Worm (Caenorhabditis elegans) whole organism, early embryonic: ENCODE measurements around the gene rol-3.

ENCODE experiments used
- B0310.2 ChIP-seq: sonication (generic microtip); optimal IDR thresholded peaks from 2 replicates; lab custom pipeline; 2016; ENCODE audit warnings: mild to moderate bottlenecking, missing genetic modification characterization, missing compliant biosample characterization
- F13C5.2 ChIP-seq: sonication (generic microtip); optimal IDR thresholded peaks from 2 replicates; lab custom pipeline; 2017; ENCODE audit warnings: mild to moderate bottlenecking, missing genetic modification characterization, inconsistent platforms, missing compliant biosample characterization
- aly-1 ChIP-seq: sonication (generic microtip); optimal IDR thresholded peaks from 2 replicates; lab custom pipeline; 2016; ENCODE audit warnings: missing genetic modification characterization, missing compliant biosample characterization
- ama-1 ChIP-seq: fragments of 150-350 bp; optimal IDR thresholded peaks from 2 replicates; lab custom pipeline; 2014
- ceh-13 ChIP-seq: fragments of 200-800 bp; sonication (Bioruptor generic); optimal IDR thresholded peaks from 2 replicates; lab custom pipeline; 2018; ENCODE audit warnings: mild to moderate bottlenecking, missing genetic modification characterization, missing compliant biosample characterization
- ceh-36 ChIP-seq: sonication (generic microtip); optimal IDR thresholded peaks from 2 replicates; lab custom pipeline; 2016; ENCODE audit warnings: missing genetic modification characterization, inconsistent platforms, missing compliant biosample characterization
- ets-7 ChIP-seq: sonication (generic microtip); optimal IDR thresholded peaks from 2 replicates; lab custom pipeline; 2016; ENCODE audit warnings: missing genotype, missing genetic modification characterization, missing compliant biosample characterization
- flt-1 ChIP-seq: fragments of 200-800 bp; sonication (Bioruptor generic); IDR thresholded peaks from 2 replicates; pipeline ENCODE4 v1.3.6; 2022; ENCODE audit warnings: missing genetic modification characterization, missing compliant biosample characterization
- hmbx-1 ChIP-seq: sonication (generic microtip); optimal IDR thresholded peaks from 2 replicates; lab custom pipeline; 2016; ENCODE audit warnings: mild to moderate bottlenecking, missing genetic modification characterization, missing compliant biosample characterization
- hmg-4 ChIP-seq: fragments of 200-800 bp; sonication (Bioruptor generic); optimal IDR thresholded peaks from 2 replicates; lab custom pipeline; 2018; ENCODE audit warnings: mild to moderate bottlenecking, missing genetic modification characterization, missing compliant biosample characterization
- hnd-1 ChIP-seq: sonication (generic microtip); optimal IDR thresholded peaks from 2 replicates; lab custom pipeline; 2016; ENCODE audit warnings: missing genetic modification characterization, missing compliant biosample characterization
- pes-1 ChIP-seq: fragments of 200-800 bp; sonication (Bioruptor generic); IDR thresholded peaks from 2 replicates; pipeline ENCODE4 v1.3.6; 2022; ENCODE audit warnings: missing genetic modification reagents, missing genetic modification characterization, missing compliant biosample characterization
- scrt-1 ChIP-seq: fragments of 200-800 bp; sonication (Bioruptor generic); IDR thresholded peaks from 2 replicates; pipeline ENCODE4 v1.3.6; 2022; ENCODE audit warnings: missing genetic modification characterization, missing compliant biosample characterization
- sea-1 ChIP-seq: fragments of 200-800 bp; sonication (Bioruptor generic); conservative IDR thresholded peaks from 2 replicates; pipeline ENCODE4 v1.3.6; 2022; ENCODE audit warnings: missing genetic modification characterization, missing compliant biosample characterization
- tbx-11 ChIP-seq: fragments of 200-800 bp; sonication (Bioruptor generic); IDR thresholded peaks from 2 replicates; pipeline ENCODE4 v1.3.6; 2022; ENCODE audit warnings: missing genetic modification characterization, missing compliant biosample characterization
- tbx-37 ChIP-seq: fragments of 200-800 bp; sonication (Bioruptor generic); conservative IDR thresholded peaks from 2 replicates; pipeline ENCODE4 v1.3.6; 2022; ENCODE audit warnings: missing genetic modification reagents, missing genetic modification characterization, missing compliant biosample characterization
- tra-4 ChIP-seq: sonication (generic microtip); optimal IDR thresholded peaks from 2 replicates; lab custom pipeline; 2017; ENCODE audit warnings: missing genetic modification characterization, missing compliant biosample characterization

rol-3 gene

DNA sequence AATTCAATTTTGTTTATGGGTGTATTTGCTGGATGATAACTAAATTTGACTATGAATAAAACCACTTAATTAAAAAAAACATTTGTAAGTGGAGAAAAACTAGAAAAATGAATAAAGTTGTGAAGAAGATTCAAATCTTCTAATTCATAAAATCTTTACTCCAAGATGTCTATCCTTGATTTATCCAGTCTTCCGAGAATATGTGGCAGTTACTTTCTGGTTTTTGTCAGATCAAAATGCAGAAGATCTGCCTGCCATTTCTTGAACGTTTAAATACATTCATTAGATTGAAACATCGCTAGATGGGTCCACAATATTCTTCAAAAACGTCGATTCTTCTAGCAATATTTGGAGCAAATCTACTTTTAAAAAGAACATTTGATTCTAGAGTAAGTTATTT is 52.5 kb downstream of the rol-3 start, which contains the start of gene F20D6.2:
Gene F20D6.2, plus strand, starts transcription at position 301 of the 400 bp plus-strand sequence.
- no peak for TF ChIP-seq tbx-11 (GFP tag; lab: Robert Waterston, UW)

- no peak for TF ChIP-seq sea-1 (GFP tag; lab: Robert Waterston, UW)
- no peak for TF ChIP-seq B0310.2 (tag; lab: Kevin White, UChicago)
- no peak for TF ChIP-seq pes-1 (GFP tag; lab: Robert Waterston, UW)
- no peak for TF ChIP-seq F13C5.2 (tag; lab: Kevin White, UChicago)
Measured at ce11 chrV:8183384-8183783, 54.8 kb downstream of the rol-3 start, which contains the start of gene srp-8. TSS of gene srp-8 (plus strand) at chrV:8183684.

DNA sequence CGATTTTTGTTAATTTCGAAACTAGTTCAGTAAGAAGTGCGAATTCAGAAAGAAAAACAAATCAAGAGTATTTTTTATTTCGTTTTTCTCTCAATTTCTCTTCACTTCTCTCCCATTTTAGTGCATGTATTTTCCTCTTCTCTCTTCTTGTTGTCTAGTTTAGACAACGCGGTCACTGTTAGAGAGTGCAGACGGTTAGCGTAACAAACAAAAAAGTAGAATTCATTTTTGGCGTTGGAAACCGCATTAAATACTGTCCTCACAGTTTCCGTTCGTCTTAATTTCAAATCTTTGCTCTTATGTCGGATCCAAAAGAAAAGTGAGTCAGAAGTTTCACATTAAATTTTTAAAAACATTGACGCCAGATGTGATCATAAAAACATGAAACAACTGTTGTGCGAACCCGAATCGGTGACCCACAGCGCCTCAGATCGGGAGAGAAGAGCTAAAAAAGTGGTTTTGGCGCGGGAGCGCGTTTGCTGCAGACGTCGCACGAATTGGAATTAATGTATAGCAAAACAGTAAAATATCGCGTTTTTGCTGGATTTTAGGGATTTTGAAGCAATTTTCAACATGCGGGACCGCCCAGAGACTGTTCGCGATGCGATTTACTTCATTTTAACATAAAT is 59.2 kb downstream of the rol-3 start, which contains the start of gene srp-7:
Gene srp-7, plus strand, starts transcription at position 213 of the 629 bp plus-strand sequence.
- TF ChIP-seq ceh-13 (GFP tag; lab: Kevin White, UChicago) (no peak), scrt-1 (GFP tag; lab: Robert Waterston, UW) (peak; percentile 36; the same call in 1 of the 2 replicates)

- no peak for TF ChIP-seq ceh-36 (tag; lab: Kevin White, UChicago)
- no peak for TF ChIP-seq hnd-1
- no peak for TF ChIP-seq tra-4 (tag; lab: Kevin White, UChicago)
- no peak for TF ChIP-seq ama-1
- no peak for TF ChIP-seq ets-7 (tag; lab: Kevin White, UChicago)
- TF ChIP-seq sea-1 (GFP tag; lab: Robert Waterston, UW) = no peak
- TF ChIP-seq aly-1 = no peak
- TF ChIP-seq pes-1 (GFP tag; lab: Robert Waterston, UW) = no peak
- TF ChIP-seq ceh-13 (GFP tag; lab: Kevin White, UChicago) = no peak
- TF ChIP-seq scrt-1 (GFP tag; lab: Robert Waterston, UW) = no peak
- TF ChIP-seq tbx-37 = no peak
- no peak for TF ChIP-seq F13C5.2 (tag; lab: Kevin White, UChicago)
- TF ChIP-seq tbx-11 (GFP tag; lab: Robert Waterston, UW) = no peak
- TF ChIP-seq hmbx-1 = no peak
- no peak for TF ChIP-seq B0310.2 (tag; lab: Kevin White, UChicago)
- no peak for TF ChIP-seq flt-1 (GFP tag; lab: Robert Waterston, UW)
- no peak for TF ChIP-seq hmg-4 (GFP tag; lab: Kevin White, UChicago)
Measured at ce11 chrV:8178279-8178678, 59.9 kb downstream of the rol-3 start.
